Worm (Caenorhabditis elegans) whole organism, early embryonic: ENCODE measurements around the gene T22F7.1.

ENCODE experiments used
- B0310.2 ChIP-seq: sonication (generic microtip); optimal IDR thresholded peaks from 2 replicates; lab custom pipeline; 2016; ENCODE audit warnings: mild to moderate bottlenecking, missing genetic modification characterization, missing compliant biosample characterization
- F13C5.2 ChIP-seq: sonication (generic microtip); optimal IDR thresholded peaks from 2 replicates; lab custom pipeline; 2017; ENCODE audit warnings: mild to moderate bottlenecking, missing genetic modification characterization, inconsistent platforms, missing compliant biosample characterization
- ama-1 ChIP-seq: fragments of 150-350 bp; optimal IDR thresholded peaks from 2 replicates; lab custom pipeline; 2014
- ceh-13 ChIP-seq: fragments of 200-800 bp; sonication (Bioruptor generic); optimal IDR thresholded peaks from 2 replicates; lab custom pipeline; 2018; ENCODE audit warnings: mild to moderate bottlenecking, missing genetic modification characterization, missing compliant biosample characterization
- ceh-36 ChIP-seq: sonication (generic microtip); optimal IDR thresholded peaks from 2 replicates; lab custom pipeline; 2016; ENCODE audit warnings: missing genetic modification characterization, inconsistent platforms, missing compliant biosample characterization
- ets-7 ChIP-seq: sonication (generic microtip); optimal IDR thresholded peaks from 2 replicates; lab custom pipeline; 2016; ENCODE audit warnings: missing genotype, missing genetic modification characterization, missing compliant biosample characterization
- flt-1 ChIP-seq: fragments of 200-800 bp; sonication (Bioruptor generic); IDR thresholded peaks from 2 replicates; pipeline ENCODE4 v1.3.6; 2022; ENCODE audit warnings: missing genetic modification characterization, missing compliant biosample characterization
- hmg-4 ChIP-seq: fragments of 200-800 bp; sonication (Bioruptor generic); optimal IDR thresholded peaks from 2 replicates; lab custom pipeline; 2018; ENCODE audit warnings: mild to moderate bottlenecking, missing genetic modification characterization, missing compliant biosample characterization
- pes-1 ChIP-seq: fragments of 200-800 bp; sonication (Bioruptor generic); IDR thresholded peaks from 2 replicates; pipeline ENCODE4 v1.3.6; 2022; ENCODE audit warnings: missing genetic modification reagents, missing genetic modification characterization, missing compliant biosample characterization
- scrt-1 ChIP-seq: fragments of 200-800 bp; sonication (Bioruptor generic); IDR thresholded peaks from 2 replicates; pipeline ENCODE4 v1.3.6; 2022; ENCODE audit warnings: missing genetic modification characterization, missing compliant biosample characterization
- tbx-11 ChIP-seq: fragments of 200-800 bp; sonication (Bioruptor generic); IDR thresholded peaks from 2 replicates; pipeline ENCODE4 v1.3.6; 2022; ENCODE audit warnings: missing genetic modification characterization, missing compliant biosample characterization
- tbx-37 ChIP-seq: fragments of 200-800 bp; sonication (Bioruptor generic); conservative IDR thresholded peaks from 2 replicates; pipeline ENCODE4 v1.3.6; 2022; ENCODE audit warnings: missing genetic modification reagents, missing genetic modification characterization, missing compliant biosample characterization
- tra-4 ChIP-seq: sonication (generic microtip); optimal IDR thresholded peaks from 2 replicates; lab custom pipeline; 2017; ENCODE audit warnings: missing genetic modification characterization, missing compliant biosample characterization

DNA sequence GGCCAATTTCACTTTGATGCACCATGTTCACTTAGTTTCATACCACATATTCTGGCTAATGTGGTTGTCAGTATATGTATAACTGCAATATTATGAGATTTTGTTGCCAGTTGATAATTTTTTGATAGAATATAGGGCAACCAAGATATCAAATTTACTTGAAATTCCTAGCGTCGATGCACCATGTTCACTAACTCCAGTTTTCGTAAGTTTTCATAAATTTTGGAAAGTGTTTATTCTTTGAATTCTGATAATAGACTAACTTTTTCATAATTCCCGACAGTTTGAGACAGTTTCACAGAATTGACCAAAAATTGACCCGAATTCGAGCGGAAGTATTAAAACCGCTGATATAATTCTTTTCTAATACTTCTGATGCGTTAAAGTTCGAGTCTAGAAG, 4.8 kb upstream of the T22F7.1 start:
- TF ChIP-seq ama-1 (lab: Kevin White, UChicago) (no peak), flt-1 (GFP tag; lab: Robert Waterston, UW) (no peak), hmg-4 (GFP tag; lab: Kevin White, UChicago) (no peak), F13C5.2 (tag; lab: Kevin White, UChicago) (no peak), ceh-36 (tag; lab: Kevin White, UChicago) (no peak), B0310.2 (tag; lab: Kevin White, UChicago) (no peak), ets-7 (tag; lab: Kevin White, UChicago) (no peak), tbx-37 (GFP tag; lab: Robert Waterston, UW) (no peak), ceh-13 (GFP tag; lab: Kevin White, UChicago) (no peak), tra-4 (no peak), scrt-1 (no peak), tbx-11 (no peak), pes-1 (GFP tag; lab: Robert Waterston, UW) (no peak)
